Worm (Caenorhabditis elegans) whole organism, L1 larva: ENCODE results near the gene F38H12.5.

Source experiments
- F16B12.6 ChIP-seq: fragments of 150-350 bp; optimal IDR thresholded peaks from 2 replicates; lab custom pipeline; 2014; ENCODE audit warnings: missing biosample characterization, missing genetic modification characterization
- ceh-88 ChIP-seq: fragments of 200-800 bp; sonication (Bioruptor generic); IDR thresholded peaks from 2 replicates; pipeline ENCODE4 v1.3.6; 2022; ENCODE audit warnings: missing genetic modification characterization, missing compliant biosample characterization
- ceh-90 ChIP-seq: sonication (generic microtip); optimal IDR thresholded peaks from 2 replicates; lab custom pipeline; 2016; ENCODE audit warnings: missing genetic modification characterization, missing compliant biosample characterization
- dpl-1 ChIP-seq, 3 experiments: fragments of 150-350 bp in 2 of 3; sonication (generic microtip) in 1 of 3; optimal IDR thresholded peaks; 2 replicates each; lab custom pipeline; 2014 to 2017; ENCODE audit warnings: missing biosample characterization in 3 of 3, missing genetic modification characterization in 3 of 3, missing genetic modification reagents in 3 of 3
- dsc-1 ChIP-seq: sonication (generic microtip); optimal IDR thresholded peaks from 2 replicates; lab custom pipeline; 2016; ENCODE audit warnings: mild to moderate bottlenecking, missing genetic modification characterization, missing compliant biosample characterization
- efl-1 ChIP-seq, 4 experiments: fragments of 150-350 bp; optimal IDR thresholded peaks in 3 of 4; peaks in 1 of 4; 1 replicate in 1 of 4; 2 replicates in 3 of 4; lab custom pipeline; 2014; ENCODE audit warnings: missing biosample characterization in 2 of 4, missing genetic modification characterization in 2 of 4, missing genetic modification reagents in 2 of 4
- elt-2 ChIP-seq: sonication (generic microtip); optimal IDR thresholded peaks from 2 replicates; lab custom pipeline; 2016; ENCODE audit warnings: missing genetic modification characterization, mild to moderate bottlenecking, inconsistent platforms, missing compliant biosample characterization, missing genetic modification reagents
- fkh-8 ChIP-seq: sonication (generic microtip); optimal IDR thresholded peaks from 2 replicates; lab custom pipeline; 2016; ENCODE audit warnings: mild to moderate bottlenecking, missing genetic modification characterization, missing compliant biosample characterization
- grh-1 ChIP-seq: fragments of 200-800 bp; sonication (Bioruptor generic); IDR thresholded peaks from 2 replicates; pipeline ENCODE4 v1.3.6; 2022; ENCODE audit warnings: missing genetic modification reagents, missing genetic modification characterization, missing compliant biosample characterization
- hlh-4 ChIP-seq: sonication (generic microtip); optimal IDR thresholded peaks from 2 replicates; lab custom pipeline; 2016; ENCODE audit warnings: mild to moderate bottlenecking, missing genetic modification characterization, missing compliant biosample characterization
- isw-1 ChIP-seq: fragments of 200-800 bp; sonication (Bioruptor generic); IDR thresholded peaks from 2 replicates; pipeline ENCODE4 v1.3.6; 2022; ENCODE audit warnings: missing genetic modification characterization, missing compliant biosample characterization
- lin-15B ChIP-seq: fragments of 150-350 bp; sonication (generic microtip); optimal IDR thresholded peaks from 3 replicates; lab custom pipeline; 2014; ENCODE audit warnings: missing biosample characterization, missing genetic modification characterization
- lin-35 ChIP-seq, 2 experiments: fragments of 150-350 bp; optimal IDR thresholded peaks; 2 replicates each; lab custom pipeline; 2014; ENCODE audit warnings: missing biosample characterization in 2 of 2, missing genetic modification characterization in 2 of 2, missing genetic modification reagents in 2 of 2
- lsy-2 ChIP-seq, 2 experiments: fragments of 150-350 bp; optimal IDR thresholded peaks; 2 replicates each; lab custom pipeline; 2014; ENCODE audit warnings: missing biosample characterization in 2 of 2, missing genetic modification characterization in 2 of 2
- mab-9 ChIP-seq: fragments of 200-800 bp; sonication (Bioruptor generic); IDR thresholded peaks from 2 replicates; pipeline ENCODE4 v1.3.6; 2022; ENCODE audit warnings: missing genetic modification reagents, missing genetic modification characterization, missing compliant biosample characterization
- nhr-19 ChIP-seq: fragments of 200-800 bp; sonication (Bioruptor generic); conservative IDR thresholded peaks from 2 replicates; pipeline ENCODE4 v1.3.6; 2022; ENCODE audit warnings: missing genetic modification characterization, missing compliant biosample characterization
- nhr-20 ChIP-seq: sonication (generic microtip); optimal IDR thresholded peaks from 2 replicates; lab custom pipeline; 2016; ENCODE audit warnings: mild to moderate bottlenecking, missing genetic modification characterization, missing compliant biosample characterization
- nhr-47 ChIP-seq: sonication (generic microtip); optimal IDR thresholded peaks from 2 replicates; lab custom pipeline; 2016; ENCODE audit warnings: mild to moderate bottlenecking, missing genetic modification characterization, moderate library complexity, missing compliant biosample characterization
- nhr-71 ChIP-seq: sonication (generic microtip); optimal IDR thresholded peaks from 2 replicates; lab custom pipeline; 2016; ENCODE audit warnings: mild to moderate bottlenecking, missing genetic modification characterization, moderate library complexity, missing compliant biosample characterization
- nhr-76 ChIP-seq: sonication (generic microtip); optimal IDR thresholded peaks from 2 replicates; lab custom pipeline; 2017; ENCODE audit warnings: missing biosample characterization, missing genetic modification characterization
- nhr-84 ChIP-seq: sonication (generic microtip); optimal IDR thresholded peaks from 2 replicates; lab custom pipeline; 2017; ENCODE audit warnings: missing biosample characterization, missing genetic modification characterization
- nhr-85 ChIP-seq: sonication (generic microtip); peaks from one replicate; lab custom pipeline; 2016; ENCODE audit warnings: missing genetic modification characterization, inconsistent platforms, missing compliant biosample characterization
- pag-3 ChIP-seq: sonication (generic microtip); optimal IDR thresholded peaks from 2 replicates; lab custom pipeline; 2017; ENCODE audit warnings: missing genetic modification characterization, mild to moderate bottlenecking, missing compliant biosample characterization, antibody characterized with exemption, borderline replicate concordance; ENCODE audit not compliant: insufficient read depth
- pax-3 ChIP-seq: fragments of 200-800 bp; sonication (Bioruptor generic); optimal IDR thresholded peaks from 2 replicates; lab custom pipeline; 2018; ENCODE audit warnings: mild to moderate bottlenecking, missing genetic modification characterization, moderate library complexity, missing compliant biosample characterization
- rnt-1 ChIP-seq: sonication (generic microtip); optimal IDR thresholded peaks from 2 replicates; lab custom pipeline; 2016; ENCODE audit warnings: mild to moderate bottlenecking, missing genetic modification characterization, moderate library complexity, missing compliant biosample characterization
- sptf-1 ChIP-seq: fragments of 150-350 bp; optimal IDR thresholded peaks from 2 replicates; lab custom pipeline; 2014; ENCODE audit warnings: missing biosample characterization, missing genetic modification characterization
- sup-37 ChIP-seq: fragments of 200-800 bp; sonication (Bioruptor generic); optimal IDR thresholded peaks from 2 replicates; lab custom pipeline; 2018; ENCODE audit warnings: mild to moderate bottlenecking, missing genetic modification characterization, missing compliant biosample characterization
- swsn-7 ChIP-seq: sonication (generic microtip); optimal IDR thresholded peaks from 2 replicates; lab custom pipeline; 2016; ENCODE audit warnings: missing genetic modification characterization, missing compliant biosample characterization
- unc-86 ChIP-seq: sonication (generic microtip); optimal IDR thresholded peaks from 2 replicates; lab custom pipeline; 2016; ENCODE audit warnings: missing genetic modification characterization, missing compliant biosample characterization
- unc-98 ChIP-seq: fragments of 200-800 bp; sonication (Bioruptor generic); IDR thresholded peaks from 2 replicates; pipeline ENCODE4 v1.3.6; 2022; ENCODE audit warnings: missing genetic modification characterization, missing compliant biosample characterization
- vab-15 ChIP-seq: sonication (generic microtip); optimal IDR thresholded peaks from 2 replicates; lab custom pipeline; 2017; ENCODE audit warnings: missing genotype, mild to moderate bottlenecking, missing genetic modification characterization, missing compliant biosample characterization
- xbp-1 ChIP-seq: sonication (generic microtip); optimal IDR thresholded peaks from 2 replicates; lab custom pipeline; 2016; ENCODE audit warnings: missing genetic modification characterization, missing compliant biosample characterization
- zip-4 ChIP-seq: fragments of 200-800 bp; sonication (Bioruptor generic); optimal IDR thresholded peaks from 2 replicates; lab custom pipeline; 2018; ENCODE audit warnings: mild to moderate bottlenecking, missing genetic modification characterization, moderate library complexity, missing compliant biosample characterization

The F38H12.5 gene

ce11 chrV:4063559-4064164 lies 19.2 kb downstream of the F38H12.5 start:
- TF ChIP-seq lin-35 (GFP tag; optimal IDR thresholded peaks at IDR 0.05; lab: Kevin White, UChicago) (peak; percentile 48 to 70), grh-1 (GFP tag; lab: Robert Waterston, UW) (peak; percentile 86), fkh-8 (tag; lab: Kevin White, UChicago) (peak; percentile 19), dpl-1 (GFP tag; optimal IDR thresholded peaks at IDR 0.05; lab: Kevin White, UChicago) (peak; percentile 42 to 67 (median 48)), nhr-19 (GFP tag; lab: Robert Waterston, UW) (peak; percentile 93), dsc-1 (tag; lab: Kevin White, UChicago) (peak; percentile 38), nhr-20 (tag; lab: Kevin White, UChicago) (peak; percentile 48), efl-1 (optimal IDR thresholded peaks at IDR 0.05; lab: Kevin White, UChicago) (peak; percentile 62 to 75), efl-1 (GFP tag; optimal IDR thresholded peaks at IDR 0.05 in 1 of 2; lab: Kevin White, UChicago) (peak; percentile 69 to 96), nhr-85 (tag; lab: Kevin White, UChicago) (peak; percentile 65), xbp-1 (tag; lab: Kevin White, UChicago) (peak; percentile 45), ceh-88 (peak; percentile 84), isw-1 (GFP tag; lab: Robert Waterston, UW) (peak; percentile 88), F16B12.6 (tag; lab: Kevin White, UChicago) (peak; percentile 49), lsy-2 (tag; optimal IDR thresholded peaks at IDR 0.05; lab: Kevin White, UChicago) (peak; percentile 81 to 93), rnt-1 (tag; lab: Kevin White, UChicago) (peak; percentile 58), unc-98 (GFP tag; lab: Robert Waterston, UW) (peak; percentile 89), nhr-47 (peak; percentile 73), mab-9 (GFP tag; lab: Robert Waterston, UW) (peak; percentile 84), swsn-7 (peak; percentile 37), unc-86 (peak; percentile 34)
- TF ChIP-seq, all 84 proteins: peak for 20; not testable (repeated sequence) for 64

ce11 chrV:4056203-4056602 lies 26.6 kb downstream of the F38H12.5 start:
- TF ChIP-seq vab-15 (no peak), sup-37 (GFP tag; lab: Kevin White, UChicago) (no peak), grh-1 (GFP tag; lab: Robert Waterston, UW) (no peak), lin-35 (GFP tag; optimal IDR thresholded peaks at IDR 0.05; lab: Kevin White, UChicago) (no peak), hlh-4 (tag; lab: Kevin White, UChicago) (no peak), lin-15B (tag; lab: Kevin White, UChicago) (no peak), ceh-90 (tag; lab: Kevin White, UChicago) (no peak), nhr-76 (no peak), nhr-84 (no peak), isw-1 (GFP tag; lab: Robert Waterston, UW) (no peak), F16B12.6 (tag; lab: Kevin White, UChicago) (no peak), fkh-8 (tag; lab: Kevin White, UChicago) (no peak), sptf-1 (tag; lab: Kevin White, UChicago) (no peak)
- TF ChIP-seq, all 84 proteins: peak for 0

ce11 chrV:4055025-4055424 lies 27.8 kb downstream of the F38H12.5 start, which contains the start of gene djr-1.2:
Gene djr-1.2 (minus strand): TSS chrV:4055125.
- no peak for TF ChIP-seq sup-37 (GFP tag; lab: Kevin White, UChicago)
- TF ChIP-seq zip-4: no peak
- no peak for TF ChIP-seq efl-1 (optimal IDR thresholded peaks at IDR 0.05; lab: Kevin White, UChicago)
- peak in 1 of 2 experiments; percentile 62 for TF ChIP-seq efl-1 (GFP tag; optimal IDR thresholded peaks at IDR 0.05 in 1 of 2; lab: Kevin White, UChicago)
- TF ChIP-seq, all 84 proteins: peak for 1

ce11 chrV:4047541-4047940 lies 35.3 kb downstream of the F38H12.5 start, which contains the start of gene srh-169:
Gene srh-169 (plus strand): TSS chrV:4047841.
- TF ChIP-seq nhr-71 (tag; lab: Kevin White, UChicago) (no peak), nhr-85 (tag; lab: Kevin White, UChicago) (no peak), pax-3 (tag; lab: Kevin White, UChicago) (no peak), efl-1 (optimal IDR thresholded peaks at IDR 0.05; lab: Kevin White, UChicago) (no peak), efl-1 (GFP tag; optimal IDR thresholded peaks at IDR 0.05 in 1 of 2; lab: Kevin White, UChicago) (peak in 1 of 2 experiments; percentile 24), pag-3 (tag; lab: Kevin White, UChicago) (no peak), ceh-88 (no peak), elt-2 (no peak)
